Worm (Caenorhabditis elegans) whole organism, L4/young adult: ENCODE results near the gene C08F8.3.
A peak's percentile ranks its signal among the peaks of the same experiment; 100 is the strongest.
"Not testable (repeated sequence)": the region's sequence is repeated elsewhere in the genome, so short reads cannot be mapped to it uniquely, and the experiment has no call there.

Source experiments
- W03F9.2 ChIP-seq: fragments of 150-350 bp; optimal IDR thresholded peaks from 2 replicates; lab custom pipeline; 2014; ENCODE audit warnings: missing biosample characterization, missing genetic modification characterization
- dao-5 ChIP-seq: sonication (generic microtip); optimal IDR thresholded peaks from 2 replicates; lab custom pipeline; 2016; ENCODE audit warnings: missing genotype, missing genetic modification characterization, moderate library complexity, missing compliant biosample characterization
- him-1 ChIP-seq: sonication (generic microtip); optimal IDR thresholded peaks from 2 replicates; lab custom pipeline; 2016; ENCODE audit warnings: missing genotype, missing genetic modification reagents, missing genetic modification characterization, missing compliant biosample characterization

C08F8.3 gene

ce11 chrIV:11154425-11155114 lies at the start of gene C08F8.3:
TSS of gene C08F8.3 (plus strand) at chrIV:11155044.
- not testable (repeated sequence) for TF ChIP-seq him-1; W03F9.2 (tag; lab: Kevin White, UChicago); dao-5

- no peak for TF ChIP-seq W03F9.2 (tag; lab: Kevin White, UChicago)
- no peak for TF ChIP-seq him-1
- TF ChIP-seq dao-5: no peak
Observed at ce11 chrIV:11105724-11106123, 49.1 kb upstream of the C08F8.3 start, which contains the start of gene srlf-24. TSS of gene srlf-24 (minus strand) at chrIV:11105824.

- TF ChIP-seq him-1 (no peak), dao-5 (no peak), W03F9.2 (tag; lab: Kevin White, UChicago) (no peak)
Observed at ce11 chrIV:11109771-11110170, 45.1 kb upstream of the C08F8.3 start, which contains the start of gene pigk-1. TSS of gene pigk-1 (minus strand) at chrIV:11110018.

- TF ChIP-seq dao-5 (no peak), W03F9.2 (tag; lab: Kevin White, UChicago) (peak; percentile 71)
Observed at ce11 chrIV:11110995-11111619, 43.7 kb upstream of the C08F8.3 start, which contains the start of gene rps-5. TSS of gene rps-5 (minus strand) at chrIV:11111045.

DNA sequence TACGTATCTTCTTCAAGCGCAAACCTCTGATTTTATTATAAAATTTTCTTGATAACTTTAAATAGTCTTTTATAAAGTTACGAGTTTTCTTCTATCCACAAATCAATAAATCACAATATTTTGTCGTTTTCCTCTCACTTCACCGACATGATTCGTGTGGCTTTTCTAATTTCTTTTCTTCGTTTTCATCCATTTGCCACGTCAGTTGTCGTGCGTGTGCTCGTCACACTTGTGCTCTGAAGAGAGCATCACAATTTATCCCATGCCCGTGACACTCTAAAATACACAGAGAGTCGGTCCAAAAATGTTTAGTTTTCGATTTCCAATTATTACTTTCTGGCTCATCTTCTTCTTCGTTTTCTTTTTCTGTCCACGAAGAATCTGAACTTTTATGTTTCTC lies 42.9 kb upstream of the C08F8.3 start:
- no peak for TF ChIP-seq dao-5
- no peak for TF ChIP-seq him-1
- no peak for TF ChIP-seq W03F9.2 (tag; lab: Kevin White, UChicago)

DNA sequence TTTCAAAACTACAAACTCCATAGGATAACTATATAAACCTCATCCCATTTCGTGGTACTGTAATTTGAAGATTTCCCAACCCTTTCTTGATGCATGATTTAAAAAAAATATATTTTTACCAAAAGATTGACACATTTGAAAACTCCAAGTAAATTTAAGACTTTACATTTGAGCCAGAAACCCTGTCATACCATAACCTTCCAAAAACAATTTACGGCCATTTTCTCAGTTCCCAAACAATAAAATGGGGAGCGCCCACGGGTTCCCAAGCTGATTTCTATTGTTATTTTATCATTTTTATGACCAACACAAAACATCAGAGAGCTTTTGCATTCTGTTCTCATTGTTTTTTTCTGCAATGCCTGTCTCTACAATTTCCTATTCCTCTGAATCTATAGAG lies 42.2 kb upstream of the C08F8.3 start, which contains the start of gene clc-9:
clc-9 (plus strand) TSS at position 301 of the 400 bp plus-strand sequence.
- TF ChIP-seq him-1 (no peak), dao-5 (no peak), W03F9.2 (tag; lab: Kevin White, UChicago) (no peak)

DNA sequence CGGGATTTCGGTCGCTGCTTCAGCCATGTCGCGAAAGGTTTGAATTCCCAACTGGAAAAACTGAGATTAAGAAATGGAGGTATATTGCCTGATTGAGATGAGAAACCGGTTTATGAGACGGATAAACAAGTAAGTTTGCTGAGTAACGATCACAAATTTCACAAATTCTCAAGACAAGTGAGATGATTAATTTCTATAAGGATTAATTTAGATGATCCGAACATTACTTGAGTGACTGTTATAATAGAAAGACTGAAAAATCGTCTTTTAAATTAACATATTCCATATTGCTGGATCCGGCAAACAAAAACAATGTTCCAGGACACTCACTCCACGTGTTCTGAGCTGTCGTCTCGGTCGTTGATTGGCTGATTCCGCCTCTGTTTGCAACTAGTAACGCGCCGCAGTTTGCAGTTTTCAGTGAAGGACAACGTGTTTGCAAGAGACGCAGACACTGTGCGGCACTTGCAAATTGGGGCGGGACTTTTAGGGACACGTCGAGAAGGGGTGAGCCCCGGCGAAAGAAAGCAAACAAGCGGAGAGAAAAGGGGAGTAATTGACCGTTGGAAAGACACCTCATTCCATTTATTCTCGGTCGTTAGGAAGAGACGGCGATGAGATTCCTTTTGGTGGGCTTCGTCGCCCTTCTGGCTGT lies 35.9 kb upstream of the C08F8.3 start, which contains the start of the genes imp-2 and enpl-1:
imp-2 (minus strand) TSS at position 51 of the 655 bp plus-strand sequence.
enpl-1 (plus strand) TSS at position 462 of the 655 bp plus-strand sequence.
- TF ChIP-seq him-1 (no peak), W03F9.2 (tag; lab: Kevin White, UChicago) (peak; percentile 45)

ce11 chrIV:11119972-11120562 lies 34.8 kb upstream of the C08F8.3 start:
- no peak for TF ChIP-seq W03F9.2 (tag; lab: Kevin White, UChicago)
- no peak for TF ChIP-seq dao-5
- no peak for TF ChIP-seq him-1

- TF ChIP-seq him-1 (no peak), W03F9.2 (tag; lab: Kevin White, UChicago) (no peak), dao-5 (no peak)
Observed at ce11 chrIV:11124674-11125073, 30.2 kb upstream of the C08F8.3 start, which contains the start of gene spo-11. TSS of gene spo-11 (minus strand) at chrIV:11124862.

DNA sequence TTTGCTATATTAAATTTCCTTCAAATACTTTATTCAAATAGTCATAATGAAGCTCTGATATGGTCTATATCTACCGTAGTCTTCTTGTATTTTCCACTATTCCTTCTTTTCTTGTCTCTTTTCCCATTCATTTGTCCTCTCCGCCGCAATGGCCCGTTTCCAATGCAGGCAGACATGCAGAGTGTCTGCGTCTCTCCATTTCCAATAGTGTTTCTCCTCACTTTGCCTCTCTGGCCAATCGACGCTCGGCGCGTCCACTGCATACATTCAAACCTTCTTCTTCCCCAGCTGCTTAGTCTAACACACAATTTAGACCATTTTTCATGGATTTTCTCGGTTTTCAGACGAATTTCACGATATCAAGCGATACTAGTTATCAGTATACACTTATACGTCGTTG lies 29.6 kb upstream of the C08F8.3 start:
- TF ChIP-seq dao-5: no peak
- TF ChIP-seq him-1: no peak
- no peak for TF ChIP-seq W03F9.2 (tag; lab: Kevin White, UChicago)

DNA sequence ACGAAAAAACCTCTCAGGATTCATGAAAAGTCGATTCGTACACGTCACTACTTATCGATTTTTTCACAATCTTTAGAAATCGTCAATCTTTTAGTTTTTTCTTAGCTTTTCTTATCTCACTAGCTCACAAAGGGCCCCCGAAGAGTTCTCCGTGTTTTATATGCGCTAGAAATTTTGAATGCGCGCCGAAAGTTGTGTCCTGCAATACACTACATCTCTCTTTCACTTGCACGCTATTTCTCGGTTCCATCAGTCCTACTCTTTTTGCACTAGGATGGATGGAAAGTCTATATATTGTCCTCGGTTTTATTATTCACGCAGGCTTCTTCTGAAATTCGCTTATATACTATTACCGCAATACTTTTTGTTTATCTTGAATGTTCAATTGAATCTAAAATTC lies 29.2 kb upstream of the C08F8.3 start:
- no peak for TF ChIP-seq W03F9.2 (tag; lab: Kevin White, UChicago)
- no peak for TF ChIP-seq him-1
- no peak for TF ChIP-seq dao-5

DNA sequence TGAATTAATAATTGTTTCAGACTA lies 29.0 kb upstream of the C08F8.3 start, which contains the start of gene swsn-4:
swsn-4 (plus strand) TSS at position 21 of the 24 bp plus-strand sequence.
- TF ChIP-seq him-1 (no peak), W03F9.2 (tag; lab: Kevin White, UChicago) (no peak), dao-5 (no peak)

DNA sequence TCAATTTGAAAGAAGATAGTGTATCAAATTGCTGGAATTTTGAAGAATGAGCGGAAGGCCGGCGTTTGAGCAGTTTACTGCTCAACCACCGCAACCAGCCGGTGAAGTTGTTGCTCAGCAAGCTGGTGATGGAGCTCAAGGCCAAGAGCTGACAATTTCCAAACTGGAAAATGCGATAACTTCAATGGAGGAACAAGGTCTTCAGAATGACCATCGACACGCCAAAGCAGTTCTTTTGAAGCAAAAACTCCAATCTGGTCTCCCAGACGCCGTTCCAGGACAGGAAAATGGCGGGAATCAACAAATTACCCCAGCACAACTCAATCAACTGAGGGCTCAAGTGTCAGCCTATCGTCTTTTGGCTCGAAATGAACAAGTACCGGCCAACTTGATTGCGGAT lies 28.8 kb upstream of the C08F8.3 start:
- TF ChIP-seq dao-5 (no peak), W03F9.2 (tag; lab: Kevin White, UChicago) (no peak), him-1 (no peak)

DNA sequence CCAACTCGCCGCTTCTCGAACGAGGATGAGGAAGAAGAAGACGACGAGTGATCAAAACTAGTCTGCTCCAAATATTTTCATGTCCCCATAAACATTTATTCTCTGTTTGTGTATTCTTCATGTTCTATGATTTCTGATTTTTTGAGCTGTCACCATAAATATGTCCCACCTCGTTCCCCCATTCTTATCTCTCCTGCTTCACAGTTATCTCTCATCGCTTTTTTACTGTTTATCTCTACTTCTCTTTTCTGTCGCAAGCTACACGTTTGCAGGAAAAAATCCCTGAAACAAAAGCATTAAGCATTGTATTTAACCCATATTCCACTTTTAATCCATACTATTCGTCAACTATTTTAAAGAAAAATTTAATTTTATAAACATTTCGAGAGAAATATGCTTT lies 24.1 kb upstream of the C08F8.3 start:
- TF ChIP-seq him-1: no peak
- TF ChIP-seq dao-5: no peak
- TF ChIP-seq W03F9.2 (tag; lab: Kevin White, UChicago): no peak

ce11 chrIV:11131268-11131667 lies 23.6 kb upstream of the C08F8.3 start, which contains the start of gene ard-1:
TSS of gene ard-1 (plus strand) at chrIV:11131279.
- TF ChIP-seq W03F9.2 (tag; lab: Kevin White, UChicago): no peak
- TF ChIP-seq him-1: no peak
- TF ChIP-seq dao-5: no peak
